Fruit fly (Drosophila melanogaster) Kc167 (cell line): ENCODE measurements around the gene Him.

Experiments used
- Myc ChIP-seq: fragments of >200 bp; optimal IDR thresholded peaks from 2 replicates; lab custom pipeline; 2017; ENCODE audit warnings: missing external identifiers
- Sin3A ChIP-seq: fragments of >200 bp; optimal IDR thresholded peaks from 2 replicates; lab custom pipeline; 2018; ENCODE audit warnings: missing external identifiers
- h ChIP-seq: fragments of >200 bp; optimal IDR thresholded peaks from 3 replicates; lab custom pipeline; 2018; ENCODE audit warnings: missing external identifiers
- insv ChIP-seq: fragments of >200 bp; optimal IDR thresholded peaks from 3 replicates; lab custom pipeline; 2018; ENCODE audit warnings: missing external identifiers
- psq ChIP-seq: fragments of >200 bp; optimal IDR thresholded peaks from 2 replicates; lab custom pipeline; 2017; ENCODE audit warnings: missing external identifiers
- ttk ChIP-seq: sonication (Bioruptor generic); optimal IDR thresholded peaks from 2 replicates; lab custom pipeline; 2017; ENCODE audit warnings: missing external identifiers

Him gene

dm6 chrX:18208930-18209477, at the start of gene Him:
Gene Him, plus strand, starts transcription at chrX:18209427.
- no peak for TF ChIP-seq insv (lab: Kevin White, UChicago)
- TF ChIP-seq Myc (lab: Kevin White, UChicago), result no peak
- TF ChIP-seq ttk (lab: Kevin White, UChicago), result no peak
- no peak for TF ChIP-seq psq (lab: Kevin White, UChicago)
- TF ChIP-seq Sin3A (lab: Kevin White, UChicago), result no peak
- TF ChIP-seq h (lab: Kevin White, UChicago), result no peak

- TF ChIP-seq h (lab: Kevin White, UChicago), result no peak
- no peak for TF ChIP-seq ttk (lab: Kevin White, UChicago)
- no peak for TF ChIP-seq insv (lab: Kevin White, UChicago)
- no peak for TF ChIP-seq Myc (lab: Kevin White, UChicago)
- no peak for TF ChIP-seq psq (lab: Kevin White, UChicago)
- no peak for TF ChIP-seq Sin3A (lab: Kevin White, UChicago)
Measured at dm6 chrX:18177312-18177711, 31.9 kb upstream of the Him start, which contains the start of gene Frq2. Gene Frq2, plus strand, starts transcription at chrX:18177612.

DNA sequence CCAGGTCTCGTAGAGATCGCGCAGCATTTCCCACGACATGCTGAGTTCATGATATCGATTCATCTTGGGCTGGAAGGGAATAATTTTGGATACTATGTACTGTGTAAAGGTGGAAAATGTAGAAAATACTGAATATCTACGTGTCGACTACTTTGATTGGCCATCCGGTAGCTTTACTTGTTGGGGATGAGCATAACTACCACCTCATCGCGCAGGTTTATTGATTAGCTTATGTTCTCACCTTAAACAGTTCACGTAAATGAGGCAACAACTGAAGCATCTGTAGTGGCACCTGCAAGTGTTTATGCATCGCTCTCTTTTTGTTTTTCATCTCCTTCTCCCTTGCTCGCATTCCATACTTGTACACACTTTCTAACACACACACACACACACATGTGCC, 29.9 kb upstream of the Him start, which contains the start of gene Andorra:
Gene Andorra, minus strand, starts transcription at position 101 of the 400 bp plus-strand sequence.
- no peak for TF ChIP-seq psq (lab: Kevin White, UChicago)
- TF ChIP-seq ttk (lab: Kevin White, UChicago), result no peak
- TF ChIP-seq Myc (lab: Kevin White, UChicago), result no peak
- TF ChIP-seq h (lab: Kevin White, UChicago), result no peak
- TF ChIP-seq insv (lab: Kevin White, UChicago), result no peak
- TF ChIP-seq Sin3A (lab: Kevin White, UChicago), result no peak

DNA sequence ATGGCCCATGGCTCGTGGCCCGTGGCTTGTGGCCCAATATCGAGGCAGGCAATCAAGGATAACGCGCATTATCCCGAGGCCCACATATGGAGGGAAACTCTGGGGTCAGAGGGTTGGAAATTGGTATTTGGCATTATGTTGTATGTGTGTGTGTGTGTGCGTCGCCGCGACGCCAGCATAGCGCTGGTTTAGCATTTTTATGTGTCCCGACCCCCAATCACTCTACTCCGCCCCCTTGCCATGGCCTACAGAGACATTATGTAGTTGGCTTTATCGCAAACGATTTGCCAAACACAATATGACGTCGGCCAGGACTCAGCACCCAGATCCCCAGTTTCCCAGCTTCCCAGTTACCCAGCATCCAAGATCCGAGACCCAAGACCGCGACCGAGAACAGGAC, 28.1 kb upstream of the Him start:
- TF ChIP-seq insv (lab: Kevin White, UChicago) (no peak), h (lab: Kevin White, UChicago) (no peak), ttk (lab: Kevin White, UChicago) (no peak), Sin3A (lab: Kevin White, UChicago) (no peak)

DNA sequence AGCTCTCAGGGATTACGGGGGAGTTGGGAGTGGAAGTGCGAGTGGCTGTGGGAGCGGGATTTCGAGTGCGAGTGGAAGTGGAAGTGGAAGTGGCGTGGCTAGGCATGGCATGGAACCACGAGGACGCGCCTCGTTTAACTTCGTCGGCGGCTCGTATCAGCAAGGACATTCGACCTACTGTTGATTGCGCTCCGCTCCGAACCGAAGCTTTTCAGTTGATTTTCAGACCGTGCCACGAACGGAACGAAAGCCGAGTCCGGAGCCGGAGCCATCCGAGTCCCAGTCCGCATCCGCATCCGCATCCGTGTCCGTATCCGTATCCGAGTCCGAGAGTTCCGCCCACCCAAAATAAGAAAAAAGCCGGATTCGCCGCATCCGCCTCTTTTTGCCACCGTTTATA, 23.3 kb upstream of the Him start:
- TF ChIP-seq Sin3A (lab: Kevin White, UChicago), result no peak
- no peak for TF ChIP-seq insv (lab: Kevin White, UChicago)
- TF ChIP-seq psq (lab: Kevin White, UChicago), result no peak
- TF ChIP-seq ttk (lab: Kevin White, UChicago), result no peak
- TF ChIP-seq h (lab: Kevin White, UChicago), result no peak
- no peak for TF ChIP-seq Myc (lab: Kevin White, UChicago)

DNA sequence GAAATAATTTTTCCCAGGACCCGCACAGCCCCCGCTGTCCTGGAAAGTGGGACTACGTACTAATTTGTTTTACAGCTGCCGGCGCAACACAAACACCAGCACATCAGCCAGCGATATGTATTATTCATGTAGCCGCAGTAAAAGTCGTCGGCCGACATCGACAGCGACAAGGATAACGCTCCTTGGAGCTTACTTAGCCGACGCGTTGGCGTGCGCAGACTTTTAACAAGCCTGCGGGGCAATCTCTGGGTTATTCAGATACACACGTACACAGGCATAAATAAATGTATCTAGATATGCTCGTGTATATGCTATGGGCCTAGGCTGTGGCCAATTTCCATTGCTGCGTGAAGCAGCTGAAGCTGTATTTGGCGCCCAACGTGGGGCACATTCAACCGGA, 11.6 kb upstream of the Him start:
- TF ChIP-seq ttk (lab: Kevin White, UChicago), result no peak
- TF ChIP-seq Sin3A (lab: Kevin White, UChicago), result no peak
- TF ChIP-seq h (lab: Kevin White, UChicago), result no peak
- TF ChIP-seq Myc (lab: Kevin White, UChicago), result no peak
- TF ChIP-seq psq (lab: Kevin White, UChicago), result no peak
- TF ChIP-seq insv (lab: Kevin White, UChicago), result no peak

dm6 chrX:18205044-18205443, 4.2 kb upstream of the Him start, which contains the start of gene Hesr:
Gene Hesr, minus strand, starts transcription at chrX:18205144.
- TF ChIP-seq Sin3A (lab: Kevin White, UChicago), result no peak
- no peak for TF ChIP-seq h (lab: Kevin White, UChicago)
- TF ChIP-seq insv (lab: Kevin White, UChicago), result no peak
- no peak for TF ChIP-seq psq (lab: Kevin White, UChicago)
- TF ChIP-seq ttk (lab: Kevin White, UChicago), result no peak
- no peak for TF ChIP-seq Myc (lab: Kevin White, UChicago)

DNA sequence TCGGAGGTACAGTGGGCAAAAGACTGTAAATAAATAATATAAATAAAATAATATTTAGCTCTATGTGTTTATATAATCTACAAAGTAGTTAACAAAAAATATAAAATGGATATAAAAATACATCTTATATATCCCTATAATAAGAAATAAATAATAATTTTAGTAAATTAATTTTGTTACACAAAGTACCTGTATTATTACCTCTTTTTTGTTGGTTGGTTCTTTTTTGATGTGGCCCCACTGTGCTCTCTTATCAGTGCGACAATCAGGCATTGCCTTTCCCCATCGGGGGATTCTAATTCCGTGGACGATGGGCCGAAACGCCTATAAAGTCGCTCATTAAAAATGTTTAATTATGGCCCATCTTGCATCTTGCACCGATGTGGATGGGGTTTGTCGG, 1.7 kb upstream of the Him start:
- TF ChIP-seq Myc (lab: Kevin White, UChicago) (no peak), h (lab: Kevin White, UChicago) (no peak), insv (lab: Kevin White, UChicago) (no peak), psq (lab: Kevin White, UChicago) (no peak), ttk (lab: Kevin White, UChicago) (no peak), Sin3A (lab: Kevin White, UChicago) (no peak)

DNA sequence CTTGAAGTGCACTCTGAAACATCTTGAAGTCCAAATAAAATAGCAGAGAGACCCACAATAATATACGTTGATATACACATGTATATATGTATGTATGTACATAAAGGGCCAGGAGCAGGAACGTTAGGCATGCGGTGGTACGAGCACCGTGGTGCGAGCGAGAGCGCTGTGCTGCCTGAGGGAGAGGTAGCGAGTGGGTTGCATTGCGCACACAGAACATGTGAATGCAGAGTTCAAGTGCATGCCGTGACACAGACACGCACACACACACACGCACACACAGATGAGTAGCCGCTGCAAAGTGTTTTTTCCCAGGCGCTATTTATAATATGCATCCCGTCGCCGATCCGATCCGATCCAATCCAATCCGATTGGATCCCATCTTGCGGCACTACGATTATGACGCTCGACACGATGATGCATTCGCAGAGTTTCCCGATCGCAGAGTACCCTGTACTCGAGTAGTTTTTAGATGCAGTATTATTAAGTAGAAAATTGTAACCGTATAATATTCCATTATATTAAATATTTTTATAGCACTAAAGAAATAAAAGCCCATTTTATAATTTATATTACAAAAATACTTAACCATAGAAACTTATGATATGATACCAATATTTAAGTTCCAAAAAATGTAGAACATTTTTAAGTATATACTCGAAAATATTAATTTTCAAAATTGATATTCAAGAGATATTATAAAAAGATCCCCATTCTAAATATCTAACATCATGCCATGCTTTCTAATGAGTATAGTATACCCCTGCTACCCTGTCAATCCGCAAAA, 955 bp upstream of the Him start:
- TF ChIP-seq Sin3A (lab: Kevin White, UChicago), result no peak
- no peak for TF ChIP-seq psq (lab: Kevin White, UChicago)
- TF ChIP-seq Myc (lab: Kevin White, UChicago), result no peak
- no peak for TF ChIP-seq insv (lab: Kevin White, UChicago)
- no peak for TF ChIP-seq h (lab: Kevin White, UChicago)
- no peak for TF ChIP-seq ttk (lab: Kevin White, UChicago)

DNA sequence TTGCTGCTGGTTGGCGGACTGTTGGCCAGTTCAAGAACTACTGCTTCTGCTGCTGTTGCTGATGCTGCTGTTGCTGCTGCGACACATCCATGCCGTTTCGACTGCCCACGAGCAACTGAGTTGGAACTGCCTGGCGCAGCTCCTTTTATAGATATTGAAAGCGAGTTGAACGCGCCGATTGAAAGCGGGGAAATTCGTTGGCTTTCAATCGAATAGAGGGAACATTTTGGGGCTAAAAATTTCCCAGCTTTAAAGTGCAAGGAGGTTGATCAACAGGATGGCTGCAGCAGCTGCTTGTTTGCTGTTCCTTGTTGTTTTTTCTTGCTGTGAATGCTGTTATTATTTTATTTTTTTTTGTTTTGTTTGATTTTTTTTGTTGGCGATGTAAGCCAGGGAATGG, 16.7 kb downstream of the Him start, which contains the start of gene CG33639:
Gene CG33639, minus strand, starts transcription at position 101 of the 400 bp plus-strand sequence.
- TF ChIP-seq Sin3A (lab: Kevin White, UChicago) (no peak), ttk (lab: Kevin White, UChicago) (no peak), h (lab: Kevin White, UChicago) (no peak), Myc (lab: Kevin White, UChicago) (no peak), psq (lab: Kevin White, UChicago) (no peak)

- TF ChIP-seq Sin3A (lab: Kevin White, UChicago), result no peak
- no peak for TF ChIP-seq ttk (lab: Kevin White, UChicago)
- TF ChIP-seq h (lab: Kevin White, UChicago), result no peak
- TF ChIP-seq insv (lab: Kevin White, UChicago), result no peak
Measured at dm6 chrX:18237886-18238285, 28.7 kb downstream of the Him start.
